Fruit fly (Drosophila melanogaster): Measurements from ENCODE around the gene RabGGTb.

RabGGTb gene

dm6 chr2L:2878188-2878587 lies 724 bp upstream of the RabGGTb start, which contains the start of the genes Prx6a and Sbat (continued):
- TF ChIP-seq CG12659 (GFP tag; optimal IDR thresholded peaks at IDR 0.05) (peak; percentile 73), Myb (GFP tag; optimal IDR thresholded peaks at IDR 0.05) (peak; percentile 71), CG6791 (GFP tag; IDR thresholded peaks at IDR 0.05; ENCODE audit: partially characterized antibody) (no peak), Spps (tag; optimal IDR thresholded peaks at IDR 0.05) (peak; percentile 38), Sry-β (GFP tag; optimal IDR thresholded peaks at IDR 0.05) (peak; percentile 53), CG6813 (GFP tag; optimal IDR thresholded peaks at IDR 0.05) (peak; percentile 25), TFAM (GFP tag; optimal IDR thresholded peaks at IDR 0.05) (no peak), chn (GFP tag; optimal IDR thresholded peaks at IDR 0.05) (peak; percentile 62), HmgD (GFP tag; optimal IDR thresholded peaks at IDR 0.05) (peak; percentile 75), CG5180 (GFP tag; optimal IDR thresholded peaks at IDR 0.05) (peak; percentile 25), CG1024 (GFP tag; IDR thresholded peaks at IDR 0.05) (0 out of 2 replicates have a peak, but pooled peaks have one; percentile 19), ftz-f1 (GFP tag; optimal IDR thresholded peaks at IDR 0.05) (no peak), CG13296 (GFP tag; optimal IDR thresholded peaks at IDR 0.05) (peak; percentile 79), CG10366 (GFP tag; IDR thresholded peaks at IDR 0.05) (peak; percentile 55; the same call in 1 of the 2 replicates), CG4730 (GFP tag; IDR thresholded peaks at IDR 0.05) (0 out of 2 replicates have a peak, but pooled peaks have one; percentile 28), ATbp (GFP tag; optimal IDR thresholded peaks at IDR 0.05) (peak; percentile 4), BtbVII (GFP tag; optimal IDR thresholded peaks at IDR 0.05) (no peak), D19A (tag; optimal IDR thresholded peaks at IDR 0.05) (peak; percentile 38), ab (GFP tag; optimal IDR thresholded peaks at IDR 0.05) (no peak), Ets97D (GFP tag; optimal IDR thresholded peaks at IDR 0.05) (peak; percentile 46), Nf-YC (tag; optimal IDR thresholded peaks at IDR 0.05) (peak; percentile 81), vnd (GFP tag; IDR thresholded peaks at IDR 0.05; ENCODE audit: partially characterized antibody) (no peak), CG11456 (GFP tag; IDR thresholded peaks at IDR 0.05) (0 out of 3 replicates have a peak, but pooled peaks have one; percentile 65), Neu2 (GFP tag; optimal IDR thresholded peaks at IDR 0.05; ENCODE audit: borderline replicate concordance) (peak; percentile 75), CkIIα-i1 (GFP tag; IDR thresholded peaks at IDR 0.05) (no peak), MESR4 (GFP tag; optimal IDR thresholded peaks at IDR 0.05) (peak; percentile 4), CG14014 (GFP tag; IDR thresholded peaks at IDR 0.05) (peak; percentile 69), NFAT (GFP tag; IDR thresholded peaks at IDR 0.05) (peak; percentile 59; the same call in 1 of the 2 replicates), corto (GFP tag; optimal IDR thresholded peaks at IDR 0.05) (no peak), CG11093 (GFP tag; IDR thresholded peaks at IDR 0.05) (no peak; the same call in 2 of the 3 replicates), CG9932 (GFP tag; IDR thresholded peaks at IDR 0.05) (peak; percentile 83), Side (GFP tag; optimal IDR thresholded peaks at IDR 0.05) (peak; percentile 77), kah (GFP tag; optimal IDR thresholded peaks at IDR 0.05) (peak; percentile 14), aop (GFP tag; IDR thresholded peaks at IDR 0.05) (no peak), CG9817 (tag; optimal IDR thresholded peaks at IDR 0.05) (peak; percentile 85), CG2202 (tag; optimal IDR thresholded peaks at IDR 0.05) (peak; percentile 29), ttk (GFP tag; IDR thresholded peaks at IDR 0.05) (0 out of 2 replicates have a peak, but pooled peaks have one; percentile 8), zen2 (GFP tag; IDR thresholded peaks at IDR 0.05; ENCODE audit: partially characterized antibody) (no peak), dimm (GFP tag; IDR thresholded peaks at IDR 0.05) (no peak), da (GFP tag; optimal IDR thresholded peaks at IDR 0.05) (peak; percentile 53), Hr51 (GFP tag; optimal IDR thresholded peaks at IDR 0.05) (peak; percentile 55 to 73), CG7271 (tag; optimal IDR thresholded peaks at IDR 0.05) (no peak), Dad (GFP tag; optimal IDR thresholded peaks at IDR 0.05) (peak; percentile 64), zen (tag; optimal IDR thresholded peaks at IDR 0.05) (peak; percentile 72), Eip74EF (GFP tag; optimal IDR thresholded peaks at IDR 0.05) (no peak), odd (GFP tag; optimal IDR thresholded peaks at IDR 0.05) (peak; percentile 33), zf30C (GFP tag; optimal IDR thresholded peaks at IDR 0.05) (no peak), CG1792 (GFP tag; optimal IDR thresholded peaks at IDR 0.05) (peak; percentile 52), NfI (GFP tag; optimal IDR thresholded peaks at IDR 0.05) (peak; percentile 72), Poxn (GFP tag; IDR thresholded peaks at IDR 0.05) (no peak)

Data from whole organism, embryonic.